Worm (Caenorhabditis elegans) whole organism, early embryonic: Measurements from ENCODE around the gene exc-1.

Source experiments
- B0310.2 ChIP-seq: sonication (generic microtip); optimal IDR thresholded peaks from 2 replicates; lab custom pipeline; 2016; ENCODE audit warnings: mild to moderate bottlenecking, missing genetic modification characterization, missing compliant biosample characterization
- aly-1 ChIP-seq: sonication (generic microtip); optimal IDR thresholded peaks from 2 replicates; lab custom pipeline; 2016; ENCODE audit warnings: missing genetic modification characterization, missing compliant biosample characterization
- ama-1 ChIP-seq: fragments of 150-350 bp; optimal IDR thresholded peaks from 2 replicates; lab custom pipeline; 2014
- ceh-36 ChIP-seq: sonication (generic microtip); optimal IDR thresholded peaks from 2 replicates; lab custom pipeline; 2016; ENCODE audit warnings: missing genetic modification characterization, inconsistent platforms, missing compliant biosample characterization
- ets-7 ChIP-seq: sonication (generic microtip); optimal IDR thresholded peaks from 2 replicates; lab custom pipeline; 2016; ENCODE audit warnings: missing genotype, missing genetic modification characterization, missing compliant biosample characterization
- flt-1 ChIP-seq: fragments of 200-800 bp; sonication (Bioruptor generic); IDR thresholded peaks from 2 replicates; pipeline ENCODE4 v1.3.6; 2022; ENCODE audit warnings: missing genetic modification characterization, missing compliant biosample characterization
- hmbx-1 ChIP-seq: sonication (generic microtip); optimal IDR thresholded peaks from 2 replicates; lab custom pipeline; 2016; ENCODE audit warnings: mild to moderate bottlenecking, missing genetic modification characterization, missing compliant biosample characterization
- hmg-4 ChIP-seq: fragments of 200-800 bp; sonication (Bioruptor generic); optimal IDR thresholded peaks from 2 replicates; lab custom pipeline; 2018; ENCODE audit warnings: mild to moderate bottlenecking, missing genetic modification characterization, missing compliant biosample characterization
- scrt-1 ChIP-seq: fragments of 200-800 bp; sonication (Bioruptor generic); IDR thresholded peaks from 2 replicates; pipeline ENCODE4 v1.3.6; 2022; ENCODE audit warnings: missing genetic modification characterization, missing compliant biosample characterization
- tbx-11 ChIP-seq: fragments of 200-800 bp; sonication (Bioruptor generic); IDR thresholded peaks from 2 replicates; pipeline ENCODE4 v1.3.6; 2022; ENCODE audit warnings: missing genetic modification characterization, missing compliant biosample characterization
- tbx-37 ChIP-seq: fragments of 200-800 bp; sonication (Bioruptor generic); conservative IDR thresholded peaks from 2 replicates; pipeline ENCODE4 v1.3.6; 2022; ENCODE audit warnings: missing genetic modification reagents, missing genetic modification characterization, missing compliant biosample characterization

DNA sequence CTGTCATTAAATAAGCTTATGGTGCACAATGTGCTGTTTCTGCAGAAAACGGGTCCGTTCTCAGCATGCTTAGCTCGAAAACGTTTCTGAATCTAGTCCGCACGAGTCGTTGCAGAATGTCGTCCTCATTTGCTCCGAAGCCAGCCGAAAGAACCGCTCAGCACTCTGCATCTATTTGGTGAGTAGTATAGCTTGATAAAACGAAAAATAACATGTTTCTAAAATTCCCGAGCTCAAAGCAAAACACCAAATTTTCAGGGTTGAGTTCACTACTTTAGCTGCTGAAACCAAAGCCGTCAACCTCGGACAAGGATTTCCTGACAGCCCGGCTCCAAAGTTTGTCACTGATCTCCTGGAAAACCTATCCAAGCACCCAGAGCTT is 35.5 kb downstream of the exc-1 start, which contains the start of gene nkat-3:
- TF ChIP-seq tbx-11 (no peak), B0310.2 (tag; lab: Kevin White, UChicago) (no peak), hmbx-1 (tag; lab: Kevin White, UChicago) (no peak), ets-7 (tag; lab: Kevin White, UChicago) (no peak), flt-1 (GFP tag; lab: Robert Waterston, UW) (no peak), ama-1 (lab: Kevin White, UChicago) (no peak), hmg-4 (GFP tag; lab: Kevin White, UChicago) (no peak), ceh-36 (tag; lab: Kevin White, UChicago) (no peak), tbx-37 (GFP tag; lab: Robert Waterston, UW) (no peak), scrt-1 (no peak), aly-1 (tag; lab: Kevin White, UChicago) (no peak)
